Worm (Caenorhabditis elegans): ENCODE results near the gene srx-19.
A peak's percentile ranks its signal among the peaks of the same experiment; 100 is the strongest.

ce11 chrIV:6919318-6919717 is 46.3 kb downstream of the srx-19 start, which contains the start of gene ruvb-2:
- TF ChIP-seq nhr-25 (tag; optimal IDR thresholded peaks at IDR 0.05) (peak; percentile 80), fos-1 (tag; optimal IDR thresholded peaks at IDR 0.05) (no peak), elt-2 (tag; optimal IDR thresholded peaks at IDR 0.05) (peak; percentile 62), nhr-11 (tag; optimal IDR thresholded peaks at IDR 0.05) (no peak), R02D3.7 (tag; optimal IDR thresholded peaks at IDR 0.05) (peak; percentile 76)
